Worm (Caenorhabditis elegans): ENCODE data around the gene F54H12.8.
A peak's percentile ranks its signal among the peaks of the same experiment; 100 is the strongest.

F54H12.8 gene

ce11 chrIII:8013582-8013981 lies 44.6 kb upstream of the F54H12.8 start:
- TF ChIP-seq him-1 (tag; optimal IDR thresholded peaks at IDR 0.05) (peak; percentile 91), T26A5.8 (tag; optimal IDR thresholded peaks at IDR 0.05) (no peak), let-607 (tag; optimal IDR thresholded peaks at IDR 0.05) (no peak), madf-6 (GFP tag; IDR thresholded peaks at IDR 0.05) (0 out of 2 replicates have a peak, but pooled peaks have one; percentile 23), unc-130 (GFP tag; optimal IDR thresholded peaks at IDR 0.05) (peak; percentile 3), snpc-3.4 (tag; optimal IDR thresholded peaks at IDR 0.05) (no peak), madf-8 (GFP tag; conservative IDR thresholded peaks at IDR 0.05) (no peak), attf-5 (GFP tag; optimal IDR thresholded peaks at IDR 0.05) (no peak), sea-2 (GFP tag; IDR thresholded peaks at IDR 0.05) (no peak), repo-1 (tag; optimal IDR thresholded peaks at IDR 0.05) (no peak), athp-1 (tag; optimal IDR thresholded peaks at IDR 0.05) (peak; percentile 31), hrde-1 (tag; optimal IDR thresholded peaks at IDR 0.05; ENCODE audit: borderline replicate concordance) (peak; percentile 25)

ce11 chrIII:8010260-8010822 lies 41.3 kb upstream of the F54H12.8 start, which contains the start of gene cit-1.2:
cit-1.2 (plus strand) TSS chrIII:8010772.
- TF ChIP-seq pbrm-1 (GFP tag; IDR thresholded peaks at IDR 0.05): 0 out of 2 replicates have a peak, but pooled peaks have one; percentile 19
- peak; percentile 23; the same call in 1 of the 2 replicates for TF ChIP-seq cebp-1 (GFP tag; IDR thresholded peaks at IDR 0.05)
- TF ChIP-seq cebp-1 (tag; optimal IDR thresholded peaks at IDR 0.05): peak; percentile 67
- TF ChIP-seq F33H1.4 (GFP tag; IDR thresholded peaks at IDR 0.05): no peak
- 0 out of 2 replicates have a peak, but pooled peaks have one; percentile 30 for TF ChIP-seq nfyb-1 (GFP tag; IDR thresholded peaks at IDR 0.05)
- no peak for TF ChIP-seq cebp-2 (GFP tag; IDR thresholded peaks at IDR 0.05)
- TF ChIP-seq unc-130 (GFP tag; optimal IDR thresholded peaks at IDR 0.05): no peak
- TF ChIP-seq ceh-58 (GFP tag; IDR thresholded peaks at IDR 0.05): no peak

ce11 chrIII:8009769-8010168 lies 40.7 kb upstream of the F54H12.8 start, which contains the start of gene cit-1.1:
cit-1.1 (minus strand) TSS chrIII:8009821.
- TF ChIP-seq snpc-1.1 (tag; optimal IDR thresholded peaks at IDR 0.05; ENCODE audit: insufficient read depth): no peak
- TF ChIP-seq cebp-1 (GFP tag; IDR thresholded peaks at IDR 0.05): no peak
- TF ChIP-seq cebp-1 (tag; optimal IDR thresholded peaks at IDR 0.05): no peak
- TF ChIP-seq lin-26 (GFP tag; IDR thresholded peaks at IDR 0.05): no peak
- TF ChIP-seq B0336.3 (GFP tag; IDR thresholded peaks at IDR 0.05): no peak
- TF ChIP-seq nhr-80 (tag; optimal IDR thresholded peaks at IDR 0.05): peak; percentile 15
- TF ChIP-seq madf-3 (GFP tag; IDR thresholded peaks at IDR 0.05): peak; percentile 97
- no peak for TF ChIP-seq tbx-9 (tag; optimal IDR thresholded peaks at IDR 0.05; ENCODE audit: borderline replicate concordance)
- no peak for TF ChIP-seq hmg-1.2 (GFP tag; IDR thresholded peaks at IDR 0.05)
- TF ChIP-seq mel-28 (tag; optimal IDR thresholded peaks at IDR 0.05; ENCODE audit: borderline replicate concordance): no peak
- no peak for TF ChIP-seq F10E7.11 (tag; optimal IDR thresholded peaks at IDR 0.05)
- TF ChIP-seq aptf-2 (GFP tag; conservative IDR thresholded peaks at IDR 0.05): no peak
- no peak for TF ChIP-seq lsy-27 (tag; optimal IDR thresholded peaks at IDR 0.05; ENCODE audit: borderline replicate concordance, insufficient read depth)

- TF ChIP-seq dpl-1 (GFP tag; optimal IDR thresholded peaks at IDR 0.05): no peak
Observed at ce11 chrIII:8004091-8004490, 35.1 kb upstream of the F54H12.8 start, which contains the start of gene C06G4.6. C06G4.6 (plus strand) TSS chrIII:8004391.

ce11 chrIII:8001557-8001956 lies 32.5 kb upstream of the F54H12.8 start:
- TF ChIP-seq Y53F4B.3 (GFP tag; IDR thresholded peaks at IDR 0.05) (no peak), B0336.3 (GFP tag; IDR thresholded peaks at IDR 0.05) (no peak), egrh-3 (GFP tag; IDR thresholded peaks at IDR 0.05) (no peak), somi-1 (GFP tag; optimal IDR thresholded peaks at IDR 0.05) (no peak), ztf-6 (GFP tag; IDR thresholded peaks at IDR 0.05) (no peak), let-526 (GFP tag; IDR thresholded peaks at IDR 0.05) (no peak), Y67H2A.10 (GFP tag; conservative IDR thresholded peaks at IDR 0.05) (no peak), ama-1 (optimal IDR thresholded peaks at IDR 0.05) (no peak), ama-1 (GFP tag; optimal IDR thresholded peaks at IDR 0.05) (no peak), F39B2.1 (GFP tag; IDR thresholded peaks at IDR 0.05) (no peak), F22D6.2 (tag; optimal IDR thresholded peaks at IDR 0.05) (no peak), ceh-100 (GFP tag; IDR thresholded peaks at IDR 0.05) (no peak), attf-5 (GFP tag; optimal IDR thresholded peaks at IDR 0.05) (no peak), K11D2.4 (GFP tag; IDR thresholded peaks at IDR 0.05) (no peak)

Data from whole organism, young adult.